Fruit fly (Drosophila melanogaster) whole organism, prepupa: ENCODE results near the gene CG7191.

Experiments
- CG11294 ChIP-seq: fragments of 200-800 bp; sonication (Bioruptor generic); IDR thresholded peaks from 2 replicates; pipeline ENCODE4 v1.3.6; 2022; ENCODE audit warnings: missing biosample characterization, missing genetic modification characterization
- CG11762 ChIP-seq: fragments of 200-800 bp; sonication (Bioruptor generic); optimal IDR thresholded peaks from 3 replicates; lab custom pipeline; 2016; ENCODE audit warnings: missing biosample characterization, missing genetic modification characterization; ENCODE audit not compliant: insufficient read depth
- CG11902 ChIP-seq: fragments of 200-800 bp; sonication (Bioruptor generic); optimal IDR thresholded peaks from 3 replicates; lab custom pipeline; 2016; ENCODE audit warnings: missing biosample characterization, missing genetic modification characterization
- CG6276 ChIP-seq: fragments of 200-800 bp; sonication (Bioruptor generic); optimal IDR thresholded peaks from 2 replicates; lab custom pipeline; 2017; ENCODE audit warnings: missing biosample characterization, mild to moderate bottlenecking, missing genetic modification characterization
- CG6854 ChIP-seq: fragments of 200-800 bp; sonication (Bioruptor generic); optimal IDR thresholded peaks from 2 replicates; lab custom pipeline; 2017; ENCODE audit warnings: missing biosample characterization, mild to moderate bottlenecking, missing genetic modification characterization
- Eip78C ChIP-seq: fragments of 200-800 bp; sonication (Bioruptor generic); peaks from one replicate; lab custom pipeline; 2016; ENCODE audit warnings: missing biosample characterization, missing genetic modification characterization
- Hr38 ChIP-seq: sonication (Bioruptor generic); optimal IDR thresholded peaks from 2 replicates; lab custom pipeline; 2016; ENCODE audit warnings: missing biosample characterization, missing genetic modification characterization
- Hr39 ChIP-seq: fragments of 200-800 bp; sonication (Bioruptor generic); optimal IDR thresholded peaks from 2 replicates; lab custom pipeline; 2016; ENCODE audit warnings: missing biosample characterization, missing genetic modification characterization
- Lpt ChIP-seq: fragments of 200-800 bp; sonication (Bioruptor generic); optimal IDR thresholded peaks from 3 replicates; lab custom pipeline; 2016; ENCODE audit warnings: missing biosample characterization, missing genetic modification characterization
- Met ChIP-seq: fragments of 200-800 bp; sonication (Bioruptor generic); optimal IDR thresholded peaks from 3 replicates; lab custom pipeline; 2016; ENCODE audit warnings: missing biosample characterization, missing genetic modification characterization
- Sox102F ChIP-seq: fragments of 200-800 bp; sonication (Bioruptor generic); optimal IDR thresholded peaks from 2 replicates; lab custom pipeline; 2016; ENCODE audit warnings: missing biosample characterization, mild to moderate bottlenecking, missing genetic modification characterization
- dac ChIP-seq: fragments of 200-800 bp; sonication (Bioruptor generic); optimal IDR thresholded peaks from 2 replicates; lab custom pipeline; 2017; ENCODE audit warnings: missing biosample characterization, mild to moderate bottlenecking, missing genetic modification characterization
- dsx ChIP-seq: fragments of 200-800 bp; optimal IDR thresholded peaks from 3 replicates; lab custom pipeline; 2019; ENCODE audit warnings: missing biosample characterization, mild to moderate bottlenecking, missing genetic modification characterization, moderate library complexity; ENCODE audit not compliant: poor library complexity, severe bottlenecking
- eg ChIP-seq: fragments of 200-800 bp; sonication (Bioruptor generic); IDR thresholded peaks from 3 replicates; pipeline ENCODE4 v1.3.6; 2022; ENCODE audit warnings: missing biosample characterization, missing genetic modification characterization
- esn ChIP-seq: fragments of 200-800 bp; sonication (Bioruptor generic); optimal IDR thresholded peaks from 2 replicates; lab custom pipeline; 2016; ENCODE audit warnings: missing biosample characterization, mild to moderate bottlenecking, missing genetic modification characterization, moderate library complexity
- net ChIP-seq: fragments of 200-800 bp; sonication (Bioruptor generic); optimal IDR thresholded peaks from 3 replicates; lab custom pipeline; 2016; ENCODE audit warnings: missing biosample characterization, missing genetic modification characterization
- pdm3 ChIP-seq: fragments of 200-800 bp; sonication (Bioruptor generic); optimal IDR thresholded peaks from 3 replicates; lab custom pipeline; 2016; ENCODE audit warnings: missing biosample characterization, missing genetic modification characterization
- spab ChIP-seq: fragments of 200-800 bp; sonication (Bioruptor generic); optimal IDR thresholded peaks from 2 replicates; lab custom pipeline; 2017; ENCODE audit warnings: missing biosample characterization, mild to moderate bottlenecking, missing genetic modification characterization, missing genetic modification reagents
- svp ChIP-seq: fragments of 200-800 bp; sonication (Bioruptor generic); peaks from one replicate; lab custom pipeline; 2016; ENCODE audit warnings: missing biosample characterization, missing genetic modification characterization
- vri ChIP-seq: fragments of 200-800 bp; sonication (Bioruptor generic); optimal IDR thresholded peaks from 3 replicates; lab custom pipeline; 2016; ENCODE audit warnings: missing biosample characterization, mild to moderate bottlenecking, missing genetic modification characterization

Gene CG7191

dm6 chr2L:7821279-7821848 lies 53.9 kb downstream of the CG7191 start (continued):
- TF ChIP-seq Hr38 (GFP tag; lab: Kevin White, UChicago) (no peak), esn (GFP tag; lab: Kevin White, UChicago) (peak; percentile 56), svp (GFP tag; lab: Kevin White, UChicago) (peak; percentile 89), spab (no peak), pdm3 (GFP tag; lab: Kevin White, UChicago) (peak; percentile 51), Eip78C (GFP tag; lab: Kevin White, UChicago) (peak; percentile 83), dac (GFP tag; lab: Kevin White, UChicago) (no peak), CG11294 (GFP tag; lab: Robert Waterston, UW) (no peak), CG11902 (GFP tag; lab: Kevin White, UChicago) (peak; percentile 8), net (GFP tag; lab: Kevin White, UChicago) (peak; percentile 48), eg (peak; percentile 57; the same call in 1 of the 3 replicates), Lpt (GFP tag; lab: Kevin White, UChicago) (peak; percentile 17), vri (GFP tag; lab: Kevin White, UChicago) (peak; percentile 45), CG6854 (GFP tag; lab: Kevin White, UChicago) (peak; percentile 64), CG6276 (GFP tag; lab: Kevin White, UChicago) (no peak), Sox102F (GFP tag; lab: Kevin White, UChicago) (peak; percentile 38), Met (GFP tag; lab: Kevin White, UChicago) (peak; percentile 55), CG11762 (GFP tag; lab: Kevin White, UChicago) (no peak), Hr39 (peak; percentile 62), dsx (GFP tag; lab: Kevin White, UChicago) (peak; percentile 54)
